Worm (Caenorhabditis elegans): ENCODE results near the gene sri-54.

- TF ChIP-seq nhr-90 (tag; optimal IDR thresholded peaks at IDR 0.05; ENCODE audit: poor library complexity) (no peak), ceh-82 (tag; optimal IDR thresholded peaks at IDR 0.05) (no peak), nhr-20 (tag; optimal IDR thresholded peaks at IDR 0.05) (no peak), unc-62 (GFP tag; optimal IDR thresholded peaks at IDR 0.05) (no peak), irx-1 (tag; optimal IDR thresholded peaks at IDR 0.05) (no peak), blmp-1 (tag; optimal IDR thresholded peaks at IDR 0.05) (no peak), nhr-28 (tag; optimal IDR thresholded peaks at IDR 0.05) (no peak), nhr-84 (tag; optimal IDR thresholded peaks at IDR 0.05) (no peak), egl-27 (tag; optimal IDR thresholded peaks at IDR 0.05) (no peak), elt-3 (tag; optimal IDR thresholded peaks at IDR 0.05) (no peak), aha-1 (tag; optimal IDR thresholded peaks at IDR 0.05) (no peak), ama-1 (optimal IDR thresholded peaks at IDR 0.05) (no peak), ceh-8 (GFP tag; optimal IDR thresholded peaks at IDR 0.05) (no peak), skn-1 (tag; optimal IDR thresholded peaks at IDR 0.05) (no peak)
Observed at ce11 chrII:3148404-3148803, 10.7 kb upstream of the sri-54 start.

Data from whole organism, L1 larva.